Worm (Caenorhabditis elegans): ENCODE results near the gene cdd-2.

- TF ChIP-seq mcd-1 (GFP tag; IDR thresholded peaks at IDR 0.05) (no peak; the same call in none of the 2 replicates), unc-130 (GFP tag; optimal IDR thresholded peaks at IDR 0.05) (peak; percentile 20), nfya-2 (GFP tag; IDR thresholded peaks at IDR 0.05) (no peak)
These were observed 41.7 kb downstream of the cdd-2 start for ce11 chrIV:7505866-7506488.
